Worm (Caenorhabditis elegans) whole organism, L2 larva: ENCODE results near the gene lips-7.

Experiments used
- alr-1 ChIP-seq: fragments of 150-350 bp; optimal IDR thresholded peaks from 2 replicates; lab custom pipeline; 2014; ENCODE audit warnings: missing biosample characterization, missing genetic modification characterization
- ceh-82 ChIP-seq: fragments of 150-350 bp; optimal IDR thresholded peaks from 2 replicates; lab custom pipeline; 2014; ENCODE audit warnings: missing biosample characterization, missing genetic modification characterization
- snpc-4 ChIP-seq: fragments of 150-350 bp; optimal IDR thresholded peaks from 2 replicates; lab custom pipeline; 2014; ENCODE audit warnings: missing biosample characterization, missing genetic modification characterization

DNA sequence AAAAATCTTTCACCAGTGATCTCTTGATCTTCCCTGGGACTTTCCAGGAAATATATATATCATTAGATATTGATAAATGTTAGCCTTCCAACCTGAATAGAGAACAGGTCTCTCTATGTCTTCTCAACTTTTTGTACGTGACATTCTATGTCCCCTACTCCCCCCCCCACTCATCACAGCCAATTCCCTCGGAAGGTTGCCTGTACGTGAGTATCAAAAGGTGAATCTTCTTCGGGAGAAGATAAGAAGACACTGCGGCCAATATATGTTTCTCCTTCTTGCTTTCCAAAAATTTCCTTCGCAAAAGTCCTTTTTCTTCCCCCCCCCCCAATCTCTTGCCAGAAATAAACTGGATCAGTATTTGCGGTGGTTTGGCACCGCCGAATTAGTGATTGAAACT, 9.2 kb upstream of the lips-7 start:
- TF ChIP-seq ceh-82 (tag; lab: Kevin White, UChicago) (no peak), snpc-4 (tag; lab: Kevin White, UChicago) (no peak), alr-1 (tag; lab: Kevin White, UChicago) (no peak)
